Fruit fly (Drosophila melanogaster) whole organism, embryonic: ENCODE results near the gene CG17752.

Experiments used
- Adf1 ChIP-seq: fragments of 200-800 bp; sonication (Bioruptor generic); IDR thresholded peaks from 2 replicates; pipeline ENCODE4 v1.3.6; 2022; ENCODE audit warnings: missing biosample characterization, missing genetic modification characterization
- BtbVII ChIP-seq: fragments of 200-800 bp; sonication (Bioruptor generic); optimal IDR thresholded peaks from 3 replicates; lab custom pipeline; 2017; ENCODE audit warnings: missing biosample characterization, mild to moderate bottlenecking, missing genetic modification characterization
- CG11085 ChIP-seq: fragments of 200-800 bp; sonication (Bioruptor generic); IDR thresholded peaks from 2 replicates; pipeline ENCODE4 v1.3.6; 2022; ENCODE audit warnings: missing biosample characterization, missing genetic modification characterization
- CG12219 ChIP-seq: fragments of 200-800 bp; sonication (Bioruptor generic); optimal IDR thresholded peaks from 3 replicates; lab custom pipeline; 2018; ENCODE audit warnings: missing biosample characterization, mild to moderate bottlenecking, missing genetic modification characterization
- CG14441 ChIP-seq: fragments of 200-800 bp; sonication (Bioruptor generic); IDR thresholded peaks from 2 replicates; pipeline ENCODE4 v1.3.6; 2022; ENCODE audit warnings: missing biosample characterization, missing genetic modification characterization
- CG15073 ChIP-seq: fragments of 200-800 bp; sonication (Bioruptor generic); optimal IDR thresholded peaks from 2 replicates; lab custom pipeline; 2016; ENCODE audit warnings: missing biosample characterization, missing genetic modification characterization
- CG18476 ChIP-seq: fragments of 200-800 bp; sonication (Bioruptor generic); optimal IDR thresholded peaks from 2 replicates; lab custom pipeline; 2016; ENCODE audit warnings: missing biosample characterization, mild to moderate bottlenecking, missing genetic modification characterization
- CG2120 ChIP-seq: fragments of 200-800 bp; sonication (Bioruptor generic); optimal IDR thresholded peaks from 3 replicates; lab custom pipeline; 2016; ENCODE audit warnings: missing biosample characterization, missing genetic modification characterization
- CG30020 ChIP-seq: fragments of 200-800 bp; optimal IDR thresholded peaks from 2 replicates; lab custom pipeline; 2019; ENCODE audit warnings: missing biosample characterization, mild to moderate bottlenecking, missing genetic modification characterization, moderate library complexity
- CG3407 ChIP-seq: fragments of 200-800 bp; sonication (Bioruptor generic); optimal IDR thresholded peaks from 2 replicates; lab custom pipeline; 2018; ENCODE audit warnings: missing biosample characterization, mild to moderate bottlenecking, missing genetic modification characterization
- CG3847 ChIP-seq: fragments of 200-800 bp; sonication (Bioruptor generic); IDR thresholded peaks from 2 replicates; pipeline ENCODE4 v1.3.6; 2022; ENCODE audit warnings: missing biosample characterization, missing genetic modification characterization
- CG4282 ChIP-seq: fragments of 200-800 bp; sonication (Bioruptor generic); optimal IDR thresholded peaks from 2 replicates; lab custom pipeline; 2016; ENCODE audit warnings: missing biosample characterization, missing genetic modification characterization
- CG4404 ChIP-seq: fragments of 200-800 bp; sonication (Bioruptor generic); IDR thresholded peaks from 2 replicates; pipeline ENCODE4 v1.3.6; 2022; ENCODE audit warnings: missing biosample characterization, missing genetic modification characterization
- CG6765 ChIP-seq: fragments of 200-800 bp; sonication (Bioruptor generic); optimal IDR thresholded peaks from 3 replicates; lab custom pipeline; 2017; ENCODE audit warnings: missing biosample characterization, mild to moderate bottlenecking, missing genetic modification characterization
- CG7357 ChIP-seq: fragments of 200-800 bp; sonication (Bioruptor generic); IDR thresholded peaks from 3 replicates; pipeline ENCODE4 v1.3.6; 2022; ENCODE audit warnings: missing biosample characterization, missing genetic modification characterization
- CG8924 ChIP-seq: fragments of 200-800 bp; optimal IDR thresholded peaks from 3 replicates; lab custom pipeline; 2019; ENCODE audit warnings: missing biosample characterization, mild to moderate bottlenecking, missing genetic modification characterization, moderate library complexity
- Camta ChIP-seq: fragments of 200-800 bp; sonication (Bioruptor generic); optimal IDR thresholded peaks from 2 replicates; lab custom pipeline; 2016; ENCODE audit warnings: missing biosample characterization, missing genetic modification characterization
- Dref ChIP-seq: fragments of 200-800 bp; sonication (Bioruptor generic); IDR thresholded peaks from 2 replicates; pipeline ENCODE4 v1.3.6; 2022; ENCODE audit warnings: missing biosample characterization, missing genetic modification characterization
- Drgx ChIP-seq: fragments of 200-800 bp; sonication (Bioruptor generic); IDR thresholded peaks from 2 replicates; pipeline ENCODE4 v1.3.6; 2022; ENCODE audit warnings: missing biosample characterization, missing genetic modification characterization
- ERR ChIP-seq: fragments of 200-800 bp; sonication (Bioruptor generic); optimal IDR thresholded peaks from 2 replicates; lab custom pipeline; 2016; ENCODE audit warnings: missing biosample characterization, missing genetic modification characterization
- Hand ChIP-seq: fragments of 200-800 bp; sonication (Bioruptor generic); optimal IDR thresholded peaks from 2 replicates; lab custom pipeline; 2017; ENCODE audit warnings: mild to moderate bottlenecking, missing biosample characterization, missing genetic modification reagents, missing genetic modification characterization
- HmgD ChIP-seq: fragments of 200-800 bp; sonication (Bioruptor generic); optimal IDR thresholded peaks from 3 replicates; lab custom pipeline; 2016; ENCODE audit warnings: missing biosample characterization, missing genetic modification characterization
- Hmx ChIP-seq: fragments of 200-800 bp; sonication (Bioruptor generic); optimal IDR thresholded peaks from 2 replicates; lab custom pipeline; 2016; ENCODE audit warnings: missing biosample characterization, missing genetic modification characterization
- Max ChIP-seq: fragments of 200-800 bp; sonication (Bioruptor generic); optimal IDR thresholded peaks from 2 replicates; lab custom pipeline; 2016; ENCODE audit warnings: missing biosample characterization, mild to moderate bottlenecking, missing genetic modification characterization
- Oaz ChIP-seq: fragments of 200-800 bp; sonication (Bioruptor generic); IDR thresholded peaks from 2 replicates; pipeline ENCODE4 v1.3.6; 2022; ENCODE audit warnings: missing biosample characterization, missing genetic modification characterization
- Ravus ChIP-seq: fragments of 200-800 bp; sonication (Bioruptor generic); IDR thresholded peaks from 2 replicates; pipeline ENCODE4 v1.3.6; 2022; ENCODE audit warnings: missing biosample characterization, missing genetic modification characterization
- Side ChIP-seq: fragments of 200-800 bp; sonication (Bioruptor generic); optimal IDR thresholded peaks from 2 replicates; lab custom pipeline; 2016; ENCODE audit warnings: missing biosample characterization, missing genetic modification characterization
- Sox100B ChIP-seq: fragments of 200-800 bp; sonication (Bioruptor generic); optimal IDR thresholded peaks from 3 replicates; lab custom pipeline; 2018; ENCODE audit warnings: missing biosample characterization, mild to moderate bottlenecking, missing genetic modification characterization
- Usf ChIP-seq: fragments of 200-800 bp; sonication (Bioruptor generic); optimal IDR thresholded peaks from 2 replicates; lab custom pipeline; 2017; ENCODE audit warnings: missing genotype, missing biosample characterization, missing genetic modification characterization
- amos ChIP-seq: fragments of 200-800 bp; sonication (Bioruptor generic); IDR thresholded peaks from 2 replicates; pipeline ENCODE4 v1.3.6; 2022; ENCODE audit warnings: missing biosample characterization, missing genetic modification characterization; ENCODE audit not compliant: partially characterized antibody
- ato ChIP-seq: fragments of 200-800 bp; sonication (Bioruptor generic); IDR thresholded peaks from 2 replicates; pipeline ENCODE4 v1.3.6; 2022; ENCODE audit warnings: missing biosample characterization, missing genetic modification characterization; ENCODE audit not compliant: partially characterized antibody
- az2 ChIP-seq: fragments of 200-800 bp; sonication (Bioruptor generic); optimal IDR thresholded peaks from 3 replicates; lab custom pipeline; 2016; ENCODE audit warnings: missing biosample characterization, missing genetic modification characterization
- corto ChIP-seq: fragments of 200-800 bp; sonication (Bioruptor generic); optimal IDR thresholded peaks from 2 replicates; lab custom pipeline; 2016; ENCODE audit warnings: missing biosample characterization, mild to moderate bottlenecking, missing genetic modification characterization, moderate library complexity
- dysf ChIP-seq: fragments of 200-800 bp; sonication (Bioruptor generic); IDR thresholded peaks from 3 replicates; pipeline ENCODE4 v1.3.6; 2022; ENCODE audit warnings: missing biosample characterization, missing genetic modification characterization
- fd102C ChIP-seq: fragments of 200-800 bp; sonication (Bioruptor generic); optimal IDR thresholded peaks from 2 replicates; lab custom pipeline; 2018; ENCODE audit warnings: missing biosample characterization, mild to moderate bottlenecking, missing genetic modification characterization, moderate library complexity
- gem ChIP-seq: fragments of 200-800 bp; sonication (Bioruptor generic); optimal IDR thresholded peaks from 2 replicates; lab custom pipeline; 2019; ENCODE audit warnings: missing biosample characterization, mild to moderate bottlenecking, missing genetic modification characterization, moderate library complexity
- gt ChIP-seq: fragments of 200-800 bp; sonication (Bioruptor generic); IDR thresholded peaks from 2 replicates; pipeline ENCODE4 v1.3.6; 2022; ENCODE audit warnings: missing biosample characterization, missing genetic modification characterization
- ham ChIP-seq: fragments of 200-800 bp; sonication (Bioruptor generic); IDR thresholded peaks from 2 replicates; pipeline ENCODE4 v1.3.6; 2022; ENCODE audit warnings: missing biosample characterization, missing genetic modification characterization
- hbn ChIP-seq: fragments of 200-800 bp; sonication (Bioruptor generic); IDR thresholded peaks from 2 replicates; pipeline ENCODE4 v1.3.6; 2022; ENCODE audit warnings: missing biosample characterization, missing genetic modification characterization; ENCODE audit not compliant: partially characterized antibody
- lilli ChIP-seq: fragments of 200-800 bp; sonication (Bioruptor generic); optimal IDR thresholded peaks from 3 replicates; lab custom pipeline; 2016; ENCODE audit warnings: missing biosample characterization, missing genetic modification characterization
- lov ChIP-seq, 2 experiments: fragments of 200-800 bp in 1 of 2; fragments of >200 bp in 1 of 2; sonication (Bioruptor generic) in 1 of 2; IDR thresholded peaks in 1 of 2; optimal IDR thresholded peaks in 1 of 2; 2 replicates in 1 of 2; 3 replicates in 1 of 2; pipeline versions ENCODE4 v1.3.6 to Lab custom; 2017 to 2022; ENCODE audit warnings: missing biosample characterization in 1 of 2, missing genetic modification characterization in 1 of 2
- nau ChIP-seq: fragments of 200-800 bp; sonication (Bioruptor generic); optimal IDR thresholded peaks from 3 replicates; lab custom pipeline; 2017; ENCODE audit warnings: missing biosample characterization, mild to moderate bottlenecking, missing genetic modification characterization, missing genetic modification reagents
- otp ChIP-seq: fragments of 200-800 bp; sonication (Bioruptor generic); IDR thresholded peaks from 3 replicates; pipeline ENCODE4, ENCODE4 v1.3.6; 2022; ENCODE audit warnings: missing biosample characterization, missing genetic modification characterization
- peb ChIP-seq: fragments of 200-800 bp; sonication (Bioruptor generic); IDR thresholded peaks from 2 replicates; pipeline ENCODE4 v1.3.6; 2022; ENCODE audit warnings: missing biosample characterization, missing genetic modification characterization
- repo ChIP-seq: fragments of 200-800 bp; sonication (Bioruptor generic); optimal IDR thresholded peaks from 2 replicates; lab custom pipeline; 2016; ENCODE audit warnings: missing biosample characterization, missing genetic modification characterization
- rib ChIP-seq: fragments of 200-800 bp; sonication (Bioruptor generic); IDR thresholded peaks from 2 replicates; pipeline ENCODE4 v1.3.6; 2022; ENCODE audit warnings: missing biosample characterization, missing genetic modification characterization
- sr ChIP-seq: fragments of 200-800 bp; sonication (Bioruptor generic); IDR thresholded peaks from 3 replicates; pipeline ENCODE4 v1.3.6; 2022; ENCODE audit warnings: missing biosample characterization, missing genetic modification characterization
- trh ChIP-seq: fragments of 200-800 bp; sonication (Bioruptor generic); optimal IDR thresholded peaks from 2 replicates; lab custom pipeline; 2016; ENCODE audit warnings: missing biosample characterization, missing genetic modification characterization
- twi ChIP-seq: fragments of 200-800 bp; optimal IDR thresholded peaks from 2 replicates; lab custom pipeline; 2019; ENCODE audit warnings: missing biosample characterization, mild to moderate bottlenecking, missing genetic modification characterization, moderate library complexity
- unc-4 ChIP-seq: fragments of 200-800 bp; sonication (Bioruptor generic); IDR thresholded peaks from 2 replicates; pipeline ENCODE4 v1.3.6; 2022; ENCODE audit warnings: missing biosample characterization, missing genetic modification characterization; ENCODE audit not compliant: partially characterized antibody
- zen ChIP-seq: fragments of 200-800 bp; sonication (Bioruptor generic); optimal IDR thresholded peaks from 3 replicates; lab custom pipeline; 2018; ENCODE audit warnings: missing biosample characterization, mild to moderate bottlenecking, missing genetic modification characterization, moderate library complexity

The CG17752 gene

DNA sequence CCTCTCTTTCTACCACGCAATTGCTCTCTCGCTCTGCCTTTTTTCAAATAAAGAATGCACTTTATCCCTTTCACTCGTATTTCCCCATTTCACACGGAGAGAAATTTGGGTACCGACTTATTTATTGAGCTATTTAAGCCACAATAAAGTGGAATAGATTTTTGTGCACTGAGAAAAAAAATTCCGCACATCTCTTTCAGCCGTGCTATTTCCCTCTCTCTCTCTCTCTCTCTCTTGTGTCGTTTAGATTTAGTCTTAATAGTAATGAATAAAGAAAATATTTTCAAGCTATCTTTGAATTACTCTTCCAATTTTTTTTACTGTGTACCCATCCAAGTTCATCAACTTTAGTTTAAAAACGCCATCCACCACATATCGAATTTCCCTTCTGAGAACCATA is 13.6 kb downstream of the CG17752 start (continued):
- 0 out of 2 replicates have a peak, but pooled peaks have one; percentile 43 for TF ChIP-seq CG11085 (GFP tag; lab: Robert Waterston, UW)
- TF ChIP-seq CG18476 (GFP tag; lab: Kevin White, UChicago): no peak
- peak; percentile 59 for TF ChIP-seq repo (GFP tag; lab: Kevin White, UChicago)
- TF ChIP-seq trh (GFP tag; lab: Kevin White, UChicago): peak; percentile 19
- TF ChIP-seq unc-4 (GFP tag; lab: Robert Waterston, UW): no peak
- no peak for TF ChIP-seq fd102C (GFP tag; lab: Kevin White, UChicago)
- TF ChIP-seq Hmx: no peak
- TF ChIP-seq twi: no peak
- peak; percentile 67 for TF ChIP-seq CG14441
- TF ChIP-seq corto (GFP tag; lab: Kevin White, UChicago): no peak
- peak; percentile 19 for TF ChIP-seq CG8924 (tag; lab: Kevin White, UChicago)
- peak; percentile 9 for TF ChIP-seq CG12219 (GFP tag; lab: Kevin White, UChicago)
- peak; percentile 28 for TF ChIP-seq Sox100B (GFP tag; lab: Kevin White, UChicago)
- TF ChIP-seq Camta: peak; percentile 37
- no peak for TF ChIP-seq CG6765 (GFP tag; lab: Kevin White, UChicago)
- peak; percentile 75 for TF ChIP-seq dysf (GFP tag; lab: Robert Waterston, UW)
- 0 out of 2 replicates have a peak, but pooled peaks have one; percentile 25 for TF ChIP-seq rib (GFP tag; lab: Robert Waterston, UW)
- TF ChIP-seq hbn: no peak
- TF ChIP-seq CG4282 (GFP tag; lab: Kevin White, UChicago): no peak
- no peak for TF ChIP-seq ERR (GFP tag; lab: Kevin White, UChicago)
- peak; percentile 72 for TF ChIP-seq Drgx
- TF ChIP-seq BtbVII (GFP tag; lab: Kevin White, UChicago): no peak
- peak; percentile 60 for TF ChIP-seq lilli (GFP tag; lab: Kevin White, UChicago)
- TF ChIP-seq Usf (GFP tag; lab: Kevin White, UChicago): no peak
- peak; percentile 58 for TF ChIP-seq az2
- no peak for TF ChIP-seq Oaz (GFP tag; lab: Robert Waterston, UW)
- no peak for TF ChIP-seq zen
- peak; percentile 1 for TF ChIP-seq Max (GFP tag; lab: Kevin White, UChicago)
- TF ChIP-seq CG3407 (GFP tag; lab: Kevin White, UChicago): no peak
- TF ChIP-seq HmgD (GFP tag; lab: Kevin White, UChicago): no peak
- TF ChIP-seq lov (optimal IDR thresholded peaks at IDR 0.05; lab: Kevin White, UChicago): no peak
- 0 out of 3 replicates have a peak, but pooled peaks have one; percentile 33 for TF ChIP-seq lov (GFP tag; IDR thresholded peaks at IDR 0.05; lab: Robert Waterston, UW)
- peak; percentile 32 for TF ChIP-seq Side
- TF ChIP-seq nau: peak; percentile 56
- TF ChIP-seq Dref (GFP tag; lab: Robert Waterston, UW): no peak
- TF ChIP-seq amos (GFP tag; lab: Robert Waterston, UW): no peak
- TF ChIP-seq Hand (GFP tag; lab: Kevin White, UChicago): no peak
- peak; percentile 46; the same call in 1 of the 2 replicates for TF ChIP-seq CG3847 (GFP tag; lab: Robert Waterston, UW)
- peak; percentile 58 for TF ChIP-seq CG2120
- peak; percentile 27; the same call in 1 of the 2 replicates for TF ChIP-seq peb (GFP tag; lab: Robert Waterston, UW)
- no peak for TF ChIP-seq gt (GFP tag; lab: Robert Waterston, UW)
- no peak for TF ChIP-seq CG4404 (GFP tag; lab: Robert Waterston, UW)
- TF ChIP-seq ato (GFP tag; lab: Robert Waterston, UW): no peak
- peak; percentile 58; the same call in 2 of the 3 replicates for TF ChIP-seq CG7357 (GFP tag; lab: Robert Waterston, UW)
- TF ChIP-seq CG30020: no peak
- TF ChIP-seq Ravus (GFP tag; lab: Robert Waterston, UW): no peak; the same call in 1 of the 2 replicates
- TF ChIP-seq Adf1: no peak
- no peak for TF ChIP-seq sr (GFP tag; lab: Robert Waterston, UW)
- peak; percentile 75 for TF ChIP-seq gem
- TF ChIP-seq ham (GFP tag; lab: Robert Waterston, UW): no peak
- TF ChIP-seq CG15073 (GFP tag; lab: Kevin White, UChicago): no peak
- TF ChIP-seq otp (GFP tag; lab: Robert Waterston, UW): 0 out of 3 replicates have a peak, but pooled peaks have one; percentile 41
